Worm (Caenorhabditis elegans): Measurements from ENCODE around the gene srt-4.

- TF ChIP-seq him-1 (tag; optimal IDR thresholded peaks at IDR 0.05) (no peak), dao-5 (tag; optimal IDR thresholded peaks at IDR 0.05) (no peak), W03F9.2 (tag; optimal IDR thresholded peaks at IDR 0.05) (no peak)
Measured at ce11 chrV:2592173-2592676, 14.5 kb downstream of the srt-4 start, which contains the start of gene irg-3.

Measured in whole organism, L4/young adult.